Worm (Caenorhabditis elegans) whole organism, L2 larva: ENCODE data around the gene egl-3.

Experiments
- C34F6.9 ChIP-seq: fragments of 150-350 bp; optimal IDR thresholded peaks from 2 replicates; lab custom pipeline; 2014; ENCODE audit warnings: missing biosample characterization, missing genetic modification characterization
- F13H6.1 ChIP-seq: sonication (generic microtip); optimal IDR thresholded peaks from 2 replicates; lab custom pipeline; 2016; ENCODE audit warnings: missing genetic modification characterization, missing compliant biosample characterization
- R02D3.7 ChIP-seq: fragments of 150-350 bp; optimal IDR thresholded peaks from 2 replicates; lab custom pipeline; 2014; ENCODE audit warnings: missing biosample characterization, missing genetic modification characterization
- Y55F3AM.14 ChIP-seq: fragments of 200-800 bp; sonication (Bioruptor generic); optimal IDR thresholded peaks from 2 replicates; lab custom pipeline; 2018; ENCODE audit warnings: mild to moderate bottlenecking, missing genetic modification characterization, missing compliant biosample characterization
- ZK546.5 ChIP-seq: sonication (generic microtip); optimal IDR thresholded peaks from 2 replicates; lab custom pipeline; 2017; ENCODE audit warnings: missing biosample characterization, missing genetic modification characterization
- alr-1 ChIP-seq: fragments of 150-350 bp; optimal IDR thresholded peaks from 2 replicates; lab custom pipeline; 2014; ENCODE audit warnings: missing biosample characterization, missing genetic modification characterization
- aly-2 ChIP-seq: fragments of 150-350 bp; optimal IDR thresholded peaks from 2 replicates; lab custom pipeline; 2014; ENCODE audit warnings: missing biosample characterization, missing genetic modification characterization
- ama-1 ChIP-seq: fragments of 150-350 bp; optimal IDR thresholded peaks from 2 replicates; lab custom pipeline; 2018; ENCODE audit warnings: inconsistent platforms
- blmp-1 ChIP-seq: sonication (generic microtip); optimal IDR thresholded peaks from 2 replicates; lab custom pipeline; 2017; ENCODE audit warnings: missing genetic modification characterization, mild to moderate bottlenecking, missing compliant biosample characterization, antibody characterized with exemption, moderate library complexity; ENCODE audit not compliant: insufficient read depth
- ceh-16 ChIP-seq: fragments of 150-350 bp; optimal IDR thresholded peaks from 2 replicates; lab custom pipeline; 2014; ENCODE audit warnings: missing biosample characterization, missing genetic modification characterization
- ceh-82 ChIP-seq: fragments of 150-350 bp; optimal IDR thresholded peaks from 2 replicates; lab custom pipeline; 2014; ENCODE audit warnings: missing biosample characterization, missing genetic modification characterization
- crh-2 ChIP-seq: sonication (generic microtip); optimal IDR thresholded peaks from 2 replicates; lab custom pipeline; 2017; ENCODE audit warnings: missing biosample characterization, missing genetic modification characterization
- dmd-4 ChIP-seq: sonication (generic microtip); optimal IDR thresholded peaks from 2 replicates; lab custom pipeline; 2017; ENCODE audit warnings: missing biosample characterization, missing genetic modification characterization
- egl-27 ChIP-seq: sonication (generic microtip); optimal IDR thresholded peaks from 3 replicates; lab custom pipeline; 2017; ENCODE audit warnings: missing biosample characterization, missing genetic modification reagents, missing genetic modification characterization
- elt-1 ChIP-seq: fragments of 150-350 bp; optimal IDR thresholded peaks from 2 replicates; lab custom pipeline; 2014; ENCODE audit warnings: missing biosample characterization, missing genetic modification characterization
- elt-3 ChIP-seq: sonication (generic microtip); optimal IDR thresholded peaks from 2 replicates; lab custom pipeline; 2017; ENCODE audit warnings: missing biosample characterization, missing genetic modification characterization
- fos-1 ChIP-seq: fragments of 150-350 bp; optimal IDR thresholded peaks from 2 replicates; lab custom pipeline; 2014; ENCODE audit warnings: missing biosample characterization, missing genetic modification characterization
- gmeb-1 ChIP-seq: fragments of 150-350 bp; optimal IDR thresholded peaks from 2 replicates; lab custom pipeline; 2014; ENCODE audit warnings: missing biosample characterization, missing genetic modification characterization
- lin-11 ChIP-seq: fragments of 150-350 bp; sonication (generic microtip); optimal IDR thresholded peaks from 2 replicates; lab custom pipeline; 2014; ENCODE audit warnings: missing biosample characterization, missing genetic modification characterization, inconsistent platforms, mixed read lengths
- lin-13 ChIP-seq: fragments of 150-350 bp; optimal IDR thresholded peaks from 2 replicates; lab custom pipeline; 2014; ENCODE audit warnings: missing biosample characterization, missing genetic modification reagents, missing genetic modification characterization
- lin-39 ChIP-seq: fragments of 150-350 bp; optimal IDR thresholded peaks from 2 replicates; lab custom pipeline; 2014; ENCODE audit warnings: missing biosample characterization, missing genetic modification reagents, missing genetic modification characterization
- lsy-2 ChIP-seq, 2 experiments: fragments of 150-350 bp in 1 of 2; sonication (generic microtip) in 1 of 2; optimal IDR thresholded peaks; 2 replicates each; lab custom pipeline; 2014 to 2017; ENCODE audit warnings: missing biosample characterization in 2 of 2, missing genetic modification characterization in 2 of 2
- mab-5 ChIP-seq: fragments of 150-350 bp; optimal IDR thresholded peaks from 2 replicates; lab custom pipeline; 2014; ENCODE audit warnings: missing biosample characterization, missing genetic modification characterization
- mbf-1 ChIP-seq: sonication (generic microtip); optimal IDR thresholded peaks from 2 replicates; lab custom pipeline; 2017; ENCODE audit warnings: missing biosample characterization, missing genetic modification characterization
- mdl-1 ChIP-seq, 2 experiments: fragments of 150-350 bp in 1 of 2; sonication (generic microtip) in 1 of 2; optimal IDR thresholded peaks; 2 replicates each; lab custom pipeline; 2017; ENCODE audit warnings: missing biosample characterization in 2 of 2, missing genetic modification characterization in 2 of 2
- nhr-10 ChIP-seq: sonication (generic microtip); optimal IDR thresholded peaks from 2 replicates; lab custom pipeline; 2017; ENCODE audit warnings: missing biosample characterization, missing genetic modification characterization
- nhr-11 ChIP-seq: fragments of 150-350 bp; optimal IDR thresholded peaks from 2 replicates; lab custom pipeline; 2014; ENCODE audit warnings: missing biosample characterization, missing genetic modification characterization
- nhr-12 ChIP-seq: fragments of 150-350 bp; optimal IDR thresholded peaks from 2 replicates; lab custom pipeline; 2014; ENCODE audit warnings: missing biosample characterization, missing genetic modification characterization
- nhr-129 ChIP-seq: fragments of 150-350 bp; optimal IDR thresholded peaks from 2 replicates; lab custom pipeline; 2014; ENCODE audit warnings: missing biosample characterization, missing genetic modification characterization
- nhr-21 ChIP-seq: fragments of 150-350 bp; optimal IDR thresholded peaks from 2 replicates; lab custom pipeline; 2014; ENCODE audit warnings: missing biosample characterization, missing genetic modification characterization
- nhr-23 ChIP-seq: fragments of 150-350 bp; optimal IDR thresholded peaks from 2 replicates; lab custom pipeline; 2014; ENCODE audit warnings: missing biosample characterization, missing genetic modification reagents, missing genetic modification characterization
- nhr-237 ChIP-seq: fragments of 150-350 bp; optimal IDR thresholded peaks from 2 replicates; lab custom pipeline; 2014; ENCODE audit warnings: missing biosample characterization, missing genetic modification characterization
- nhr-25 ChIP-seq: fragments of 150-350 bp; sonication (generic microtip); optimal IDR thresholded peaks from 3 replicates; lab custom pipeline; 2014; ENCODE audit warnings: missing biosample characterization, missing genetic modification characterization
- nhr-6 ChIP-seq: fragments of 150-350 bp; optimal IDR thresholded peaks from 2 replicates; lab custom pipeline; 2014; ENCODE audit warnings: missing biosample characterization, missing genetic modification characterization
- nhr-77 ChIP-seq: fragments of 150-350 bp; optimal IDR thresholded peaks from 2 replicates; lab custom pipeline; 2014; ENCODE audit warnings: missing biosample characterization, missing genetic modification characterization
- peb-1 ChIP-seq: fragments of 150-350 bp; optimal IDR thresholded peaks from 2 replicates; lab custom pipeline; 2014; ENCODE audit warnings: missing biosample characterization, missing genetic modification characterization
- sem-4 ChIP-seq: fragments of 150-350 bp; optimal IDR thresholded peaks from 2 replicates; lab custom pipeline; 2014; ENCODE audit warnings: missing biosample characterization, missing genetic modification reagents, missing genetic modification characterization
- skn-1 ChIP-seq: sonication (generic microtip); optimal IDR thresholded peaks from 2 replicates; lab custom pipeline; 2017; ENCODE audit warnings: missing biosample characterization, missing genetic modification characterization
- sma-3 ChIP-seq: sonication (generic microtip); optimal IDR thresholded peaks from 2 replicates; lab custom pipeline; 2016; ENCODE audit warnings: missing genetic modification reagents, missing genetic modification characterization, missing compliant biosample characterization
- sma-9 ChIP-seq, 2 experiments: fragments of 150-350 bp in 1 of 2; sonication (generic microtip) in 1 of 2; optimal IDR thresholded peaks; 2 replicates each; lab custom pipeline; 2014 to 2016; ENCODE audit warnings: missing genetic modification characterization in 2 of 2, mild to moderate bottlenecking in 1 of 2, missing biosample characterization in 1 of 2, missing compliant biosample characterization in 1 of 2, missing genetic modification reagents in 1 of 2, moderate library complexity in 1 of 2
- snpc-4 ChIP-seq: fragments of 150-350 bp; optimal IDR thresholded peaks from 2 replicates; lab custom pipeline; 2014; ENCODE audit warnings: missing biosample characterization, missing genetic modification characterization
- unc-39 ChIP-seq: fragments of 150-350 bp; optimal IDR thresholded peaks from 2 replicates; lab custom pipeline; 2014; ENCODE audit warnings: missing biosample characterization, missing genetic modification characterization
- unc-55 ChIP-seq: fragments of 150-350 bp; sonication (generic microtip); optimal IDR thresholded peaks from 3 replicates; lab custom pipeline; 2014; ENCODE audit warnings: missing biosample characterization, missing genetic modification reagents, missing genetic modification characterization
- unc-62 ChIP-seq: fragments of 150-350 bp; optimal IDR thresholded peaks from 2 replicates; lab custom pipeline; 2014; ENCODE audit warnings: missing biosample characterization, missing genetic modification reagents, missing genetic modification characterization
- zag-1 ChIP-seq: fragments of 150-350 bp; optimal IDR thresholded peaks from 2 replicates; lab custom pipeline; 2014; ENCODE audit warnings: missing biosample characterization, missing genetic modification characterization
- ztf-1 ChIP-seq: fragments of 200-800 bp; sonication (Bioruptor generic); conservative IDR thresholded peaks from 2 replicates; pipeline ENCODE4 v1.3.6; 2022; ENCODE audit warnings: missing genetic modification characterization, missing compliant biosample characterization
- ztf-11 ChIP-seq: sonication (generic microtip); optimal IDR thresholded peaks from 2 replicates; lab custom pipeline; 2017; ENCODE audit warnings: missing biosample characterization, missing genetic modification characterization
- ztf-4 ChIP-seq: fragments of 150-350 bp; optimal IDR thresholded peaks from 2 replicates; lab custom pipeline; 2014; ENCODE audit warnings: missing biosample characterization, missing genetic modification characterization

Gene egl-3

ce11 chrV:10179235-10179634 lies 5.7 kb upstream of the egl-3 start, which contains the start of gene cul-5:
Gene cul-5, plus strand, starts transcription at chrV:10179535.
- TF ChIP-seq ama-1 (lab: Kevin White, UChicago) (no peak), nhr-11 (no peak), alr-1 (tag; lab: Kevin White, UChicago) (no peak), nhr-6 (no peak)

ce11 chrV:10178166-10178565 lies 4.6 kb upstream of the egl-3 start:
- TF ChIP-seq nhr-6 = peak; percentile 6
- peak; percentile 64 for TF ChIP-seq nhr-129 (tag; lab: Kevin White, UChicago)
- peak; percentile 28 for TF ChIP-seq fos-1 (tag; lab: Kevin White, UChicago)
- TF ChIP-seq elt-3 = no peak
- no peak for TF ChIP-seq mab-5 (tag; lab: Kevin White, UChicago)
- peak; percentile 20 for TF ChIP-seq gmeb-1
- no peak for TF ChIP-seq nhr-237 (tag; lab: Kevin White, UChicago)
- no peak for TF ChIP-seq ZK546.5 (tag; lab: Kevin White, UChicago)
- no peak for TF ChIP-seq nhr-77 (tag; lab: Kevin White, UChicago)
- TF ChIP-seq unc-55 (GFP tag; lab: Kevin White, UChicago) = peak; percentile 65
- peak; percentile 50 for TF ChIP-seq nhr-25 (tag; lab: Kevin White, UChicago)
- TF ChIP-seq elt-1 = no peak
- TF ChIP-seq nhr-12 = no peak
- TF ChIP-seq nhr-11 = no peak
- no peak for TF ChIP-seq snpc-4 (tag; lab: Kevin White, UChicago)
- TF ChIP-seq ama-1 (lab: Kevin White, UChicago) = no peak
- TF ChIP-seq alr-1 (tag; lab: Kevin White, UChicago) = no peak
- no peak for TF ChIP-seq R02D3.7
- no peak for TF ChIP-seq lin-11 (tag; lab: Kevin White, UChicago)
- no peak for TF ChIP-seq ztf-4 (tag; lab: Kevin White, UChicago)
- no peak for TF ChIP-seq sem-4 (tag; lab: Kevin White, UChicago)
- TF ChIP-seq F13H6.1 (tag; lab: Kevin White, UChicago) = peak; percentile 63
- no peak for TF ChIP-seq zag-1 (tag; lab: Kevin White, UChicago)
- TF ChIP-seq peb-1 (tag; lab: Kevin White, UChicago) = no peak
- TF ChIP-seq lin-13 (GFP tag; lab: Kevin White, UChicago) = peak; percentile 30
- TF ChIP-seq lin-39 = no peak
- no peak for TF ChIP-seq Y55F3AM.14 (GFP tag; lab: Kevin White, UChicago)
- TF ChIP-seq ztf-1 = no peak
- no peak for TF ChIP-seq ceh-82
- peak; percentile 96 for TF ChIP-seq blmp-1 (tag; lab: Kevin White, UChicago)
- no peak for TF ChIP-seq dmd-4 (tag; lab: Kevin White, UChicago)
- TF ChIP-seq aly-2 = no peak
- no peak for TF ChIP-seq unc-39 (tag; lab: Kevin White, UChicago)
- TF ChIP-seq mbf-1 (tag; lab: Kevin White, UChicago) = no peak
- TF ChIP-seq unc-62 (GFP tag; lab: Kevin White, UChicago) = no peak
- no peak for TF ChIP-seq skn-1 (tag; lab: Kevin White, UChicago)
- no peak for TF ChIP-seq nhr-23 (tag; lab: Kevin White, UChicago)
- TF ChIP-seq mdl-1 (tag; optimal IDR thresholded peaks at IDR 0.05; lab: Kevin White, UChicago) = no peak
- TF ChIP-seq egl-27 (tag; lab: Kevin White, UChicago) = no peak
- peak; percentile 15 to 76 for TF ChIP-seq lsy-2 (tag; optimal IDR thresholded peaks at IDR 0.05; lab: Kevin White, UChicago)
- TF ChIP-seq ztf-11 (tag; lab: Kevin White, UChicago) = no peak
- no peak for TF ChIP-seq ceh-16 (tag; lab: Kevin White, UChicago)
- TF ChIP-seq sma-3 = peak; percentile 72
- TF ChIP-seq crh-2 = peak; percentile 62
- TF ChIP-seq C34F6.9 (tag; lab: Kevin White, UChicago) = peak; percentile 79
- TF ChIP-seq nhr-21 (tag; lab: Kevin White, UChicago) = no peak
- no peak for TF ChIP-seq sma-9 (GFP tag; optimal IDR thresholded peaks at IDR 0.05; lab: Kevin White, UChicago)
- TF ChIP-seq sma-9 (tag; optimal IDR thresholded peaks at IDR 0.05; lab: Kevin White, UChicago) = no peak
- TF ChIP-seq nhr-10 = no peak
